Worm (Caenorhabditis elegans): Measurements from ENCODE around the gene C01B10.7.

DNA sequence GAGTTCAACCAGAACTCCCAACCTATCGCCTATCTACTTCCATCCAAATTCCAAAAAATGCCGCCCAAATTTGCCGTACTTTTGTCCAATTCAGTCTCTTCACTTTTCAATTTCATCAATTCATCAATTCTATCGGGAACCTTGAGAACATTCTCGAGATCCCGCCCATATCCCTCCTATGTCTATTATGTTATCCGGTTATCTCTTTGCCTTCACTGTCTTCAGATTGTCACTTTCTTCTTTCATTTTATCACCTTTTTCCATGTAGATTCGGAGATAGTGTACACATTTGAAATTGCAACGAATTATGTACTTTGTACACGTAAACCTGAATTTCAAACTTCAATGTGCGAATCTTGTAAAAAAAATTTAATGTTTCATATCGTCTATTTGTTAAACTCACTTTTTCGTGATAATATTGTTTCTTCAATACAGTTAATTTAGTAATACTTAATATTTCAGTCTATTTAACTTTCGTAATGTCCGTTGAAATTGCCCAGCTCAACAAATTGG is 19.2 kb downstream of the C01B10.7 start, which contains the start of gene C01B10.11:
- TF ChIP-seq ztf-6 (GFP tag; IDR thresholded peaks at IDR 0.05), result no peak
- TF ChIP-seq Y67H2A.10 (GFP tag; conservative IDR thresholded peaks at IDR 0.05), result no peak
- no peak for TF ChIP-seq dpff-1 (tag; optimal IDR thresholded peaks at IDR 0.05)
- TF ChIP-seq let-607 (tag; optimal IDR thresholded peaks at IDR 0.05), result no peak
- no peak for TF ChIP-seq Y53F4B.3 (GFP tag; IDR thresholded peaks at IDR 0.05)
- TF ChIP-seq F39B2.1 (GFP tag; IDR thresholded peaks at IDR 0.05), result no peak
- no peak for TF ChIP-seq D2030.7 (GFP tag; IDR thresholded peaks at IDR 0.05)
- TF ChIP-seq ama-1 (optimal IDR thresholded peaks at IDR 0.05), result no peak
- TF ChIP-seq ama-1 (GFP tag; optimal IDR thresholded peaks at IDR 0.05), result no peak
- TF ChIP-seq ztf-28 (GFP tag; IDR thresholded peaks at IDR 0.05), result no peak
- TF ChIP-seq nfya-1 (tag; optimal IDR thresholded peaks at IDR 0.05; ENCODE audit: borderline replicate concordance, insufficient read depth), result no peak
- TF ChIP-seq ekl-4 (GFP tag; IDR thresholded peaks at IDR 0.05), result no peak
- no peak for TF ChIP-seq B0035.1 (tag; optimal IDR thresholded peaks at IDR 0.05)
- no peak for TF ChIP-seq mes-4 (tag; optimal IDR thresholded peaks at IDR 0.05)
